Fruit fly (Drosophila melanogaster) whole organism, prepupa: ENCODE data around the gene Snx3.

ENCODE experiments used
- CG15336 ChIP-seq: fragments of 200-800 bp; sonication (Bioruptor generic); IDR thresholded peaks from 2 replicates; pipeline ENCODE4 v1.3.6; 2022; ENCODE audit warnings: missing biosample characterization, missing genetic modification characterization
- Eip75B ChIP-seq: fragments of 200-800 bp; sonication (Bioruptor generic); optimal IDR thresholded peaks from 3 replicates; lab custom pipeline; 2016; ENCODE audit warnings: missing biosample characterization, missing genetic modification characterization
- Gug ChIP-seq: fragments of 200-800 bp; sonication (Bioruptor generic); IDR thresholded peaks from 2 replicates; pipeline ENCODE4 v1.3.6; 2022; ENCODE audit warnings: missing biosample characterization, missing genetic modification characterization
- Met ChIP-seq: fragments of 200-800 bp; sonication (Bioruptor generic); optimal IDR thresholded peaks from 3 replicates; lab custom pipeline; 2016; ENCODE audit warnings: missing biosample characterization, missing genetic modification characterization
- Sox102F ChIP-seq: fragments of 200-800 bp; sonication (Bioruptor generic); optimal IDR thresholded peaks from 2 replicates; lab custom pipeline; 2016; ENCODE audit warnings: missing biosample characterization, mild to moderate bottlenecking, missing genetic modification characterization
- ss ChIP-seq, 2 experiments: fragments of 200-800 bp; sonication (Bioruptor generic); optimal IDR thresholded peaks; 2 replicates in 1 of 2; 3 replicates in 1 of 2; lab custom pipeline; 2017 to 2018; ENCODE audit warnings: mild to moderate bottlenecking in 2 of 2, missing biosample characterization in 2 of 2, missing genetic modification characterization in 2 of 2, moderate library complexity in 1 of 2

DNA sequence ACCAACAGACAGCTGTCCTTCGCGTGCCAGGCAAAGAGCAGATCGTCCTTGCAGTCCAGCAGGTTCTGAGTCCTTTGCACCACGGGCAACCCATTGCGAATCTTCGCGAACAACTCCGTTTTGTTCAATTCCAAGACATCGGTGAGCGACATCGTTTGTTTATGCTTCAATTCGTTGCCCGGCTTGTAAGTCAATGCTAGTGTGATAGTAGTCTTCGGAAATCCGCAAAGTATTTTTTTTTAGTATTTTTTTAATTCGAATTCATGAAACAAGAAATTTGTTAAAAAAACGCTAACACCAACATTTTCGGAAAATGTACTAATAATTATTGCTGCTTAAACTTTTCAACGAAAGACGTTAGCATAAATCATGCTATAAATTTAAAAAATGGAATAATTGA, 51.0 kb downstream of the Snx3 start, which contains the start of gene mbo:
- TF ChIP-seq CG15336 (no peak), ss (GFP tag; optimal IDR thresholded peaks at IDR 0.05; lab: Kevin White, UChicago) (no peak), Met (GFP tag; lab: Kevin White, UChicago) (no peak), Sox102F (GFP tag; lab: Kevin White, UChicago) (no peak), Gug (GFP tag; lab: Robert Waterston, UW) (no peak), Eip75B (GFP tag; lab: Kevin White, UChicago) (no peak)
